Worm (Caenorhabditis elegans): Measurements from ENCODE around the gene F59A6.2.

DNA sequence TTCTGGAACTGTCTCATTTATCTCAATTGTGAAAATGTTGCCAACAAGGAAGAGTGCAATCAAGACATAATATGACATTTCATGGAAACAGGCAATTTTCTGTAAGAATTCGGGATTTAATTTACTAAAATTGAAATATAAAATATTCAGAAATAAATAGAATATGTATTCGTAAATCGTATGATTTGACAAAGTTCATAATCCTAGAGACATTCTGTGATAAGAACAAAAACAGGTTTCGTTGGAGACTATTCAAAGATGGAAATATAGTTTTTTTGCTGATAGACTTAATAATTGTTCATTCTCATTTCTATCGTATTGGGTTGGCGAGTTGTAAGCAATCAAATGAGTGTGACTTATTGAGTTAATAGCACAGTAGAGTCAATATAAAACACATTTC is 43.5 kb downstream of the F59A6.2 start, which contains the start of gene C27A2.12:
- TF ChIP-seq lin-32 (GFP tag; optimal IDR thresholded peaks at IDR 0.05) (no peak), snpc-4 (tag; optimal IDR thresholded peaks at IDR 0.05) (no peak), unc-62 (GFP tag; optimal IDR thresholded peaks at IDR 0.05) (no peak), mls-2 (tag; optimal IDR thresholded peaks at IDR 0.05) (no peak), nhr-28 (tag; optimal IDR thresholded peaks at IDR 0.05) (no peak), unc-120 (tag; optimal IDR thresholded peaks at IDR 0.05; ENCODE audit: poor library complexity, severe bottlenecking) (no peak), lin-13 (tag; optimal IDR thresholded peaks at IDR 0.05) (no peak), ceh-39 (tag; optimal IDR thresholded peaks at IDR 0.05) (no peak), nhr-237 (tag; optimal IDR thresholded peaks at IDR 0.05) (no peak), blmp-1 (tag; optimal IDR thresholded peaks at IDR 0.05) (no peak), tbx-8 (GFP tag; optimal IDR thresholded peaks at IDR 0.05) (no peak), flh-1 (GFP tag; optimal IDR thresholded peaks at IDR 0.05) (no peak)
